Worm (Caenorhabditis elegans) whole organism, L1 larva: ENCODE data around the gene ubq-2.

Experiments
- C04F5.9 ChIP-seq: sonication (generic microtip); optimal IDR thresholded peaks from 2 replicates; lab custom pipeline; 2016; ENCODE audit warnings: missing genetic modification characterization, missing compliant biosample characterization
- C34B4.2 ChIP-seq: sonication (generic microtip); optimal IDR thresholded peaks from 2 replicates; lab custom pipeline; 2017; ENCODE audit warnings: mild to moderate bottlenecking, missing genetic modification characterization, missing compliant biosample characterization
- F16B12.6 ChIP-seq: fragments of 150-350 bp; optimal IDR thresholded peaks from 2 replicates; lab custom pipeline; 2014; ENCODE audit warnings: missing biosample characterization, missing genetic modification characterization
- aha-1 ChIP-seq: fragments of 150-350 bp; optimal IDR thresholded peaks from 2 replicates; lab custom pipeline; 2014; ENCODE audit warnings: missing biosample characterization, missing genetic modification characterization
- alr-1 ChIP-seq: fragments of 200-800 bp; sonication (Bioruptor generic); optimal IDR thresholded peaks from 2 replicates; lab custom pipeline; 2018; ENCODE audit warnings: borderline replicate concordance, mild to moderate bottlenecking, missing genetic modification characterization, missing compliant biosample characterization
- ceh-88 ChIP-seq: fragments of 200-800 bp; sonication (Bioruptor generic); IDR thresholded peaks from 2 replicates; pipeline ENCODE4 v1.3.6; 2022; ENCODE audit warnings: missing genetic modification characterization, missing compliant biosample characterization
- efl-1 ChIP-seq, 4 experiments: fragments of 150-350 bp; optimal IDR thresholded peaks in 3 of 4; peaks in 1 of 4; 1 replicate in 1 of 4; 2 replicates in 3 of 4; lab custom pipeline; 2014; ENCODE audit warnings: missing biosample characterization in 2 of 4, missing genetic modification characterization in 2 of 4, missing genetic modification reagents in 2 of 4
- efl-3 ChIP-seq: fragments of 200-800 bp; sonication (Bioruptor generic); optimal IDR thresholded peaks from 2 replicates; lab custom pipeline; 2018; ENCODE audit warnings: mild to moderate bottlenecking, missing genetic modification characterization, missing compliant biosample characterization
- egl-13 ChIP-seq: sonication (generic microtip); optimal IDR thresholded peaks from 2 replicates; lab custom pipeline; 2016; ENCODE audit warnings: missing genotype, missing genetic modification reagents, missing genetic modification characterization, missing compliant biosample characterization
- elt-2 ChIP-seq: sonication (generic microtip); optimal IDR thresholded peaks from 2 replicates; lab custom pipeline; 2016; ENCODE audit warnings: missing genetic modification characterization, mild to moderate bottlenecking, inconsistent platforms, missing compliant biosample characterization, missing genetic modification reagents
- fkh-8 ChIP-seq: sonication (generic microtip); optimal IDR thresholded peaks from 2 replicates; lab custom pipeline; 2016; ENCODE audit warnings: mild to moderate bottlenecking, missing genetic modification characterization, missing compliant biosample characterization
- hlh-4 ChIP-seq: sonication (generic microtip); optimal IDR thresholded peaks from 2 replicates; lab custom pipeline; 2016; ENCODE audit warnings: mild to moderate bottlenecking, missing genetic modification characterization, missing compliant biosample characterization
- hpl-2 ChIP-seq: fragments of 150-350 bp; optimal IDR thresholded peaks from 2 replicates; lab custom pipeline; 2014; ENCODE audit warnings: missing biosample characterization, missing genetic modification reagents, missing genetic modification characterization
- irx-1 ChIP-seq: sonication (generic microtip); optimal IDR thresholded peaks from 2 replicates; lab custom pipeline; 2016; ENCODE audit warnings: missing genetic modification characterization, missing compliant biosample characterization
- isw-1 ChIP-seq: fragments of 200-800 bp; sonication (Bioruptor generic); IDR thresholded peaks from 2 replicates; pipeline ENCODE4 v1.3.6; 2022; ENCODE audit warnings: missing genetic modification characterization, missing compliant biosample characterization
- jun-1 ChIP-seq: fragments of 150-350 bp; optimal IDR thresholded peaks from 2 replicates; lab custom pipeline; 2014; ENCODE audit warnings: missing biosample characterization, missing genetic modification reagents, missing genetic modification characterization
- lin-14 ChIP-seq: fragments of 200-800 bp; sonication (Bioruptor generic); optimal IDR thresholded peaks from 2 replicates; lab custom pipeline; 2018; ENCODE audit warnings: mild to moderate bottlenecking, missing genetic modification characterization, moderate library complexity, missing compliant biosample characterization
- lin-15B ChIP-seq: fragments of 150-350 bp; sonication (generic microtip); optimal IDR thresholded peaks from 3 replicates; lab custom pipeline; 2014; ENCODE audit warnings: missing biosample characterization, missing genetic modification characterization
- lin-35 ChIP-seq, 2 experiments: fragments of 150-350 bp; optimal IDR thresholded peaks; 2 replicates each; lab custom pipeline; 2014; ENCODE audit warnings: missing biosample characterization in 2 of 2, missing genetic modification characterization in 2 of 2, missing genetic modification reagents in 2 of 2
- lsy-2 ChIP-seq, 2 experiments: fragments of 150-350 bp; optimal IDR thresholded peaks; 2 replicates each; lab custom pipeline; 2014; ENCODE audit warnings: missing biosample characterization in 2 of 2, missing genetic modification characterization in 2 of 2
- mab-9 ChIP-seq: fragments of 200-800 bp; sonication (Bioruptor generic); IDR thresholded peaks from 2 replicates; pipeline ENCODE4 v1.3.6; 2022; ENCODE audit warnings: missing genetic modification reagents, missing genetic modification characterization, missing compliant biosample characterization
- mdl-1 ChIP-seq, 2 experiments: fragments of 150-350 bp; optimal IDR thresholded peaks; 2 replicates each; lab custom pipeline; 2014 to 2017; ENCODE audit warnings: missing biosample characterization in 2 of 2, missing genetic modification characterization in 2 of 2, inconsistent platforms in 1 of 2
- mef-2 ChIP-seq: fragments of 150-350 bp; optimal IDR thresholded peaks from 2 replicates; lab custom pipeline; 2014; ENCODE audit warnings: missing biosample characterization, missing genetic modification characterization
- nhr-11 ChIP-seq: fragments of 150-350 bp; optimal IDR thresholded peaks from 2 replicates; lab custom pipeline; 2014; ENCODE audit warnings: missing biosample characterization, missing genetic modification characterization
- nhr-47 ChIP-seq: sonication (generic microtip); optimal IDR thresholded peaks from 2 replicates; lab custom pipeline; 2016; ENCODE audit warnings: mild to moderate bottlenecking, missing genetic modification characterization, moderate library complexity, missing compliant biosample characterization
- nhr-76 ChIP-seq: sonication (generic microtip); optimal IDR thresholded peaks from 2 replicates; lab custom pipeline; 2017; ENCODE audit warnings: missing biosample characterization, missing genetic modification characterization
- pag-3 ChIP-seq: sonication (generic microtip); optimal IDR thresholded peaks from 2 replicates; lab custom pipeline; 2017; ENCODE audit warnings: missing genetic modification characterization, mild to moderate bottlenecking, missing compliant biosample characterization, antibody characterized with exemption, borderline replicate concordance; ENCODE audit not compliant: insufficient read depth
- rnt-1 ChIP-seq: sonication (generic microtip); optimal IDR thresholded peaks from 2 replicates; lab custom pipeline; 2016; ENCODE audit warnings: mild to moderate bottlenecking, missing genetic modification characterization, moderate library complexity, missing compliant biosample characterization
- snpc-4 ChIP-seq: fragments of 150-350 bp; optimal IDR thresholded peaks from 2 replicates; lab custom pipeline; 2014; ENCODE audit warnings: missing biosample characterization, missing genetic modification characterization
- sox-4 ChIP-seq: sonication (generic microtip); optimal IDR thresholded peaks from 2 replicates; lab custom pipeline; 2016; ENCODE audit warnings: missing genetic modification characterization, missing compliant biosample characterization
- sptf-1 ChIP-seq: fragments of 150-350 bp; optimal IDR thresholded peaks from 2 replicates; lab custom pipeline; 2014; ENCODE audit warnings: missing biosample characterization, missing genetic modification characterization
- unc-130 ChIP-seq: fragments of 150-350 bp; optimal IDR thresholded peaks from 2 replicates; lab custom pipeline; 2017; ENCODE audit warnings: missing biosample characterization, missing genetic modification characterization, inconsistent platforms
- unc-30 ChIP-seq: sonication (generic microtip); optimal IDR thresholded peaks from 2 replicates; lab custom pipeline; 2017; ENCODE audit warnings: missing biosample characterization, missing genetic modification characterization
- unc-62 ChIP-seq: fragments of 150-350 bp; optimal IDR thresholded peaks from 2 replicates; lab custom pipeline; 2014; ENCODE audit warnings: missing biosample characterization, missing genetic modification reagents, missing genetic modification characterization
- vab-15 ChIP-seq: sonication (generic microtip); optimal IDR thresholded peaks from 2 replicates; lab custom pipeline; 2017; ENCODE audit warnings: missing genotype, mild to moderate bottlenecking, missing genetic modification characterization, missing compliant biosample characterization
- zag-1 ChIP-seq: fragments of 150-350 bp; optimal IDR thresholded peaks from 2 replicates; lab custom pipeline; 2014; ENCODE audit warnings: missing biosample characterization, missing genetic modification characterization
- ztf-11 ChIP-seq, 2 experiments: sonication (generic microtip); optimal IDR thresholded peaks; 2 replicates each; lab custom pipeline; 2016 to 2017; ENCODE audit warnings: missing genetic modification characterization in 2 of 2, missing biosample characterization in 1 of 2, missing compliant biosample characterization in 1 of 2

ubq-2 gene

DNA sequence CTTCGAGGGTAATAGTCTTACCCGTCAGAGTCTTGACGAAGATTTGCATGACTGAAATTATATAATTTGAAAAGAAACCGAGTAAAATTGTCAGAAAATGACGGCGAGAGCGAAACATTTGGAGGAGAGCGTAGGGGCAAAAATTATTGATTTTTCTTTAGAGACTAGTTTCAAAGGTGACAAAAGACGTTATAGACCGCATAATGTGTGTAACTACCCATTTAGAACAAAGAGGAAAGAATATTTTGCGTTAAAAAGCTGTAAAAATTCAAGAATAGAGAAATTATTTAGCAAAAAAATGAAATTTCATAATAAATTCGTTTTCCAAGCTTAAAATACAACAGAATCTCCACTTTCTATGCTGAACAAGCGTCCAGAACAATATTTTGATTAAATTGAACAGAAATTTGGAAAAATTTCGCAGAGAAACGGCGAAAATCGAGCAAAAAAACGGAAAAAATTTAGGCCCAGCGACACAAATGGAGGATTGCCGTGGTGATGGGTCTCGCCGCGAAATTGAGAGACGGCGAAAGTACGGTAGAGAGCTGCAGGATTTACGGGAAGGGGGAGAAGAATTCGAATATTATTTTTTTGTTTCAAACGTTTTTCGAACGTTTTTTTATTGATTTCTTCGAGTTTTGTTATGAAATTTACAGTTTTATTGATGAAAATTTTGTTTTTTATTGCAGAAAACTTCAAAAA lies at the start of gene ubq-2, which contains the start of gene frg-1 (continued):
- TF ChIP-seq mef-2 (tag; lab: Kevin White, UChicago) (peak; percentile 72), efl-3 (GFP tag; lab: Kevin White, UChicago) (no peak), jun-1 (tag; lab: Kevin White, UChicago) (peak; percentile 87), hlh-4 (tag; lab: Kevin White, UChicago) (no peak), nhr-76 (tag; lab: Kevin White, UChicago) (no peak), unc-30 (tag; lab: Kevin White, UChicago) (no peak), unc-62 (GFP tag; lab: Kevin White, UChicago) (no peak), F16B12.6 (peak; percentile 78), C34B4.2 (tag; lab: Kevin White, UChicago) (no peak), sptf-1 (tag; lab: Kevin White, UChicago) (no peak), nhr-47 (tag; lab: Kevin White, UChicago) (peak; percentile 93), hpl-2 (peak; percentile 72), irx-1 (peak; percentile 83), C04F5.9 (peak; percentile 57), aha-1 (tag; lab: Kevin White, UChicago) (peak; percentile 6), egl-13 (peak; percentile 67), lin-15B (tag; lab: Kevin White, UChicago) (peak; percentile 69), ceh-88 (GFP tag; lab: Robert Waterston, UW) (no peak), sox-4 (tag; lab: Kevin White, UChicago) (peak; percentile 79), isw-1 (GFP tag; lab: Robert Waterston, UW) (peak; percentile 85), zag-1 (tag; lab: Kevin White, UChicago) (no peak), lsy-2 (tag; optimal IDR thresholded peaks at IDR 0.05; lab: Kevin White, UChicago) (peak; percentile 100), mdl-1 (tag; optimal IDR thresholded peaks at IDR 0.05; lab: Kevin White, UChicago) (peak in 1 of 2 experiments; percentile 73), vab-15 (no peak), ztf-11 (tag; optimal IDR thresholded peaks at IDR 0.05; lab: Kevin White, UChicago) (peak in 1 of 2 experiments; percentile 64), nhr-11 (peak; percentile 19), lin-14 (GFP tag; lab: Kevin White, UChicago) (peak; percentile 87), fkh-8 (peak; percentile 91), mab-9 (GFP tag; lab: Robert Waterston, UW) (peak; percentile 59), unc-130 (tag; lab: Kevin White, UChicago) (peak; percentile 96), pag-3 (no peak), rnt-1 (tag; lab: Kevin White, UChicago) (peak; percentile 93), alr-1 (tag; lab: Kevin White, UChicago) (no peak)

- TF ChIP-seq zag-1 (tag; lab: Kevin White, UChicago) (no peak), efl-1 (optimal IDR thresholded peaks at IDR 0.05; lab: Kevin White, UChicago) (no peak), efl-1 (GFP tag; optimal IDR thresholded peaks at IDR 0.05 in 1 of 2; lab: Kevin White, UChicago) (peak in 1 of 2 experiments; percentile 53)
Observed at ce11 chrIII:13027949-13028348, 49.6 kb upstream of the ubq-2 start.

- peak in 1 of 2 experiments; percentile 8 for TF ChIP-seq lin-35 (GFP tag; optimal IDR thresholded peaks at IDR 0.05; lab: Kevin White, UChicago)
- no peak for TF ChIP-seq snpc-4 (tag; lab: Kevin White, UChicago)
- no peak for TF ChIP-seq nhr-11
- peak; percentile 20 for TF ChIP-seq elt-2 (tag; lab: Kevin White, UChicago)
Observed at ce11 chrIII:13024281-13024680, 46.0 kb upstream of the ubq-2 start, which contains the start of gene cyp-13A12. cyp-13A12 (plus strand) TSS chrIII:13024547.
